Worm (Caenorhabditis elegans) whole organism, young adult: ENCODE results near the gene C10C5.3.

Source experiments
- B0035.1 ChIP-seq: sonication (generic microtip); optimal IDR thresholded peaks from 2 replicates; lab custom pipeline; 2016; ENCODE audit warnings: missing genetic modification characterization, mild to moderate bottlenecking, missing compliant biosample characterization, missing genotype, missing genetic modification reagents
- F33H1.4 ChIP-seq: fragments of 200-800 bp; sonication (Bioruptor generic); IDR thresholded peaks from 2 replicates; pipeline ENCODE4 v1.3.6; 2022; ENCODE audit warnings: missing genetic modification reagents, missing genetic modification characterization, missing compliant biosample characterization
- F52B5.7 ChIP-seq: sonication (generic microtip); optimal IDR thresholded peaks from 2 replicates; lab custom pipeline; 2016; ENCODE audit warnings: mild to moderate bottlenecking, missing genetic modification characterization, missing compliant biosample characterization
- F55B11.4 ChIP-seq: sonication (generic microtip); optimal IDR thresholded peaks from 2 replicates; lab custom pipeline; 2016; ENCODE audit warnings: missing compliant biosample characterization, missing genetic modification characterization, borderline replicate concordance; ENCODE audit not compliant: insufficient read depth
- K11D2.4 ChIP-seq: fragments of 200-800 bp; sonication (Bioruptor generic); IDR thresholded peaks from 2 replicates; pipeline ENCODE4 v1.3.6; 2022; ENCODE audit warnings: missing genetic modification reagents, missing genetic modification characterization, missing compliant biosample characterization
- athp-1 ChIP-seq: sonication (generic microtip); optimal IDR thresholded peaks from 2 replicates; lab custom pipeline; 2017; ENCODE audit warnings: mild to moderate bottlenecking, missing genetic modification characterization, missing compliant biosample characterization
- ccch-3 ChIP-seq: fragments of 200-800 bp; sonication (Bioruptor generic); optimal IDR thresholded peaks from 2 replicates; lab custom pipeline; 2018; ENCODE audit warnings: mild to moderate bottlenecking, missing genetic modification characterization, missing compliant biosample characterization
- efl-1 ChIP-seq: fragments of 150-350 bp; optimal IDR thresholded peaks from 2 replicates; lab custom pipeline; 2014; ENCODE audit warnings: missing biosample characterization, missing genetic modification reagents, missing genetic modification characterization
- egrh-3 ChIP-seq: fragments of 200-800 bp; sonication (Bioruptor generic); IDR thresholded peaks from 2 replicates; pipeline ENCODE4 v1.3.6; 2022; ENCODE audit warnings: missing genetic modification reagents, missing genetic modification characterization, missing compliant biosample characterization
- hlh-26 ChIP-seq: fragments of 200-800 bp; sonication (Bioruptor generic); conservative IDR thresholded peaks from 2 replicates; pipeline ENCODE4 v1.3.6; 2022; ENCODE audit warnings: missing genetic modification reagents, missing genetic modification characterization, missing compliant biosample characterization
- hrde-1 ChIP-seq: sonication (generic microtip); optimal IDR thresholded peaks from 2 replicates; lab custom pipeline; 2016; ENCODE audit warnings: missing genetic modification characterization, mild to moderate bottlenecking, missing compliant biosample characterization, moderate library complexity, missing genotype, missing genetic modification reagents, borderline replicate concordance
- lin-26 ChIP-seq: fragments of 200-800 bp; sonication (Bioruptor generic); IDR thresholded peaks from 2 replicates; pipeline ENCODE4 v1.3.6; 2022; ENCODE audit warnings: missing genetic modification reagents, missing genetic modification characterization, missing compliant biosample characterization
- lsy-27 ChIP-seq: sonication (generic microtip); optimal IDR thresholded peaks from 2 replicates; lab custom pipeline; 2017; ENCODE audit warnings: missing genetic modification characterization, mild to moderate bottlenecking, missing compliant biosample characterization, antibody characterized with exemption, missing genotype, borderline replicate concordance; ENCODE audit not compliant: insufficient read depth
- mcd-1 ChIP-seq: fragments of 200-800 bp; sonication (Bioruptor generic); IDR thresholded peaks from 2 replicates; pipeline ENCODE4 v1.3.6; 2022; ENCODE audit warnings: missing genetic modification reagents, missing genetic modification characterization, missing compliant biosample characterization
- mes-4 ChIP-seq: sonication (generic microtip); optimal IDR thresholded peaks from 2 replicates; lab custom pipeline; 2016; ENCODE audit warnings: missing genotype, missing genetic modification characterization, missing compliant biosample characterization
- mxl-1 ChIP-seq: sonication (generic microtip); optimal IDR thresholded peaks from 2 replicates; lab custom pipeline; 2016; ENCODE audit warnings: missing genetic modification characterization, missing compliant biosample characterization
- nfya-1 ChIP-seq: sonication (generic microtip); optimal IDR thresholded peaks from 2 replicates; lab custom pipeline; 2017; ENCODE audit warnings: antibody characterized with exemption, missing compliant biosample characterization, missing genetic modification characterization, borderline replicate concordance; ENCODE audit not compliant: insufficient read depth
- nhr-27 ChIP-seq: fragments of 200-800 bp; sonication (Bioruptor generic); optimal IDR thresholded peaks from 2 replicates; lab custom pipeline; 2018; ENCODE audit warnings: mild to moderate bottlenecking, missing genetic modification characterization, moderate library complexity, missing compliant biosample characterization
- nhr-90 ChIP-seq: sonication (generic microtip); optimal IDR thresholded peaks from 2 replicates; lab custom pipeline; 2016; ENCODE audit warnings: missing genotype, mild to moderate bottlenecking, missing genetic modification characterization, missing compliant biosample characterization
- pha-4 ChIP-seq: fragments of 150-350 bp; sonication (generic microtip); optimal IDR thresholded peaks from 2 replicates; lab custom pipeline; 2014; ENCODE audit warnings: missing biosample characterization, missing genetic modification reagents, missing genetic modification characterization
- rec-8 ChIP-seq, 2 experiments: sonication (generic microtip); optimal IDR thresholded peaks; 2 replicates each; lab custom pipeline; 2016; ENCODE audit warnings: mild to moderate bottlenecking in 2 of 2, missing genetic modification characterization in 2 of 2, missing genetic modification reagents in 2 of 2, missing genotype in 2 of 2, missing biosample characterization in 1 of 2, missing compliant biosample characterization in 1 of 2, moderate library complexity in 1 of 2
- ztf-18 ChIP-seq: sonication (generic microtip); optimal IDR thresholded peaks from 2 replicates; lab custom pipeline; 2016; ENCODE audit warnings: missing genotype, mild to moderate bottlenecking, missing genetic modification characterization, missing compliant biosample characterization
- ztf-25 ChIP-seq: fragments of 200-800 bp; sonication (Bioruptor generic); IDR thresholded peaks from 2 replicates; pipeline ENCODE4 v1.3.6; 2022; ENCODE audit warnings: missing genetic modification reagents, missing genetic modification characterization, missing compliant biosample characterization

Gene C10C5.3

DNA sequence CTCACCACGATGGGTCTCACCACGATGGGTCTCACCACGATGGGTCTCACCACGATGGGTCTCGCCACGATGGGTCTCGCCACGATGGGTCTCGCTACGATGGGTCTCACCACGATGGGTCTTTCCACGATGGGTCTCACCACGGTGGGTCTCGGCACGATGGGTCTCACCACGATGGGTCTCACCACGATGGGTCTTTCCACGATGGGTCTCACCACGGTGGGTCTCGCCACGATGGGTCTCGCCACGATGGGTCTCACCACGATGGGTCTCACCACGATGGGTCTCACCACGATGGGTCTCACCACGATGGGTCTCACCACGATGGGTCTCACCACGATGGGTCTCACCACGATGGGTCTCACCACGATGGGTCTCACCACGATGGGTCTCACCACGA is 36.1 kb downstream of the C10C5.3 start:
- TF ChIP-seq egrh-3 (GFP tag; lab: Robert Waterston, UW), result peak; percentile 58; the same call in 1 of the 2 replicates
- TF ChIP-seq F33H1.4, result peak; percentile 64

DNA sequence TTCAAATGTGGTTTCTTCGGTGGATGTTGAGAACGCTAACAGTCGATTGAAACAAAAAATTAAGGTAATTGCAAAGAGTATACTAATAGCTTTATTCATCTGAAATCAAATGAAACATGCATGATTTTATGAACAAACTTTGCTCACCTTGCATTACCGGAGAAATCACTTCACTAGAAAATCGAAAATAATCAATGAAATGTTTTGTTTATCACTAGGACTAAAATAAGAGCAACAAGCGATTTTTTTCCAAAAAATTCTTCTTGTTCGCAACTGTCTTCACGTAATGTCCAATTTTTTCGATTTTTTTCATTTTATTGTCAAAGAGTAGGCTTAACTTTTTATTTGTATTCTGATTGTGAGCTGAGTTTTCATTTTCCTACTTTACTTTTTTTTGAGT is 47.8 kb downstream of the C10C5.3 start, which contains the start of gene F56D5.9:
TSS of gene F56D5.9 (minus strand) at position 101 of the 400 bp plus-strand sequence.
- no peak for TF ChIP-seq ztf-25 (GFP tag; lab: Robert Waterston, UW)
- no peak for TF ChIP-seq nfya-1 (tag; lab: Kevin White, UChicago)
- no peak for TF ChIP-seq pha-4 (tag; lab: Kevin White, UChicago)
- TF ChIP-seq rec-8 (tag; optimal IDR thresholded peaks at IDR 0.05; lab: Kevin White, UChicago), result no peak
- TF ChIP-seq ztf-18 (tag; lab: Kevin White, UChicago), result no peak
- TF ChIP-seq hrde-1 (tag; lab: Kevin White, UChicago), result no peak
- no peak for TF ChIP-seq hlh-26
- TF ChIP-seq F52B5.7, result no peak
- TF ChIP-seq efl-1 (GFP tag; lab: Kevin White, UChicago), result no peak
- no peak for TF ChIP-seq K11D2.4
- no peak for TF ChIP-seq nhr-27
- TF ChIP-seq B0035.1 (tag; lab: Kevin White, UChicago), result no peak
- no peak for TF ChIP-seq mes-4 (tag; lab: Kevin White, UChicago)
- TF ChIP-seq mxl-1 (tag; lab: Kevin White, UChicago), result no peak
- no peak for TF ChIP-seq lin-26
- no peak for TF ChIP-seq lsy-27 (tag; lab: Kevin White, UChicago)
- no peak for TF ChIP-seq F55B11.4 (tag; lab: Kevin White, UChicago)
- no peak for TF ChIP-seq ccch-3 (GFP tag; lab: Kevin White, UChicago)

DNA sequence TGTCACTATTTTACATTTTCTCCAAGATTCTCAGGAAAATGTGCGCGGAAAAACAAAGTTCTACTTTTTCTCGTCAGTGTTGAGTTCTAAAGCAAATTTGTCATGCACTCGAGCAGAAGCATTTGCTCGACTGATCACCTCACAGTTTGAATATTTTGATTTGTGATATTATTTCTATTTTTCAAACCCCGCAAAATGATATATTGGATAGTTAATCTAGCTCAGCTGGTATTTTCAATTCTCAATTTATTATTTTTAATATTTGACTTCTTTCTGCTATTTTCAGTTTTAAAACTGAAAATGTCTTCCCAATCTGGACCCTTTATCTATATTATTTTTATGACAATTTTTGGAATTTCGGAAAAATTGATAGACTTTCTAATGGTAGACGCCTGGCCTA is 48.5 kb downstream of the C10C5.3 start, which contains the start of gene srxa-2:
TSS of gene srxa-2 (plus strand) at position 301 of the 400 bp plus-strand sequence.
- no peak for TF ChIP-seq athp-1 (tag; lab: Kevin White, UChicago)
- no peak for TF ChIP-seq nhr-90
- TF ChIP-seq mcd-1, result no peak
- TF ChIP-seq, all 124 proteins: peak for 0
